Worm (Caenorhabditis elegans): ENCODE results near the gene pals-25.
A peak's percentile ranks its signal among the peaks of the same experiment; 100 is the strongest.

Gene pals-25

ce11 chrIII:134194-134593 is at the start of gene pals-25:
pals-25 (plus strand) TSS chrIII:134494.
- TF ChIP-seq gei-8 (GFP tag; optimal IDR thresholded peaks at IDR 0.05): no peak
- TF ChIP-seq dmd-6 (GFP tag; IDR thresholded peaks at IDR 0.05): no peak
- no peak for TF ChIP-seq mxl-2 (GFP tag; conservative IDR thresholded peaks at IDR 0.05)
- no peak for TF ChIP-seq rbr-2 (tag; optimal IDR thresholded peaks at IDR 0.05)
- TF ChIP-seq hif-1 (tag; optimal IDR thresholded peaks at IDR 0.05): no peak
- TF ChIP-seq D1046.2 (GFP tag; IDR thresholded peaks at IDR 0.05): no peak
- no peak for TF ChIP-seq mxl-3 (GFP tag; optimal IDR thresholded peaks at IDR 0.05)
- no peak for TF ChIP-seq ceh-32 (tag; optimal IDR thresholded peaks at IDR 0.05; ENCODE audit: poor library complexity)

ce11 chrIII:86316-86715 is 48.0 kb upstream of the pals-25 start, which contains the start of gene attf-3:
attf-3 (minus strand) TSS chrIII:86384.
- TF ChIP-seq skn-1 (tag; optimal IDR thresholded peaks at IDR 0.05): no peak
- peak; percentile 16 for TF ChIP-seq nhr-28 (tag; optimal IDR thresholded peaks at IDR 0.05)
- peak in 1 of 2 experiments; percentile 39 for TF ChIP-seq unc-62 (GFP tag; optimal IDR thresholded peaks at IDR 0.05 in 1 of 2)
- TF ChIP-seq unc-62 (tag; optimal IDR thresholded peaks at IDR 0.05): no peak
- no peak for TF ChIP-seq zfp-3 (GFP tag; conservative IDR thresholded peaks at IDR 0.05)
- TF ChIP-seq nhr-41 (GFP tag; IDR thresholded peaks at IDR 0.05): no peak
- no peak for TF ChIP-seq mdt-29 (GFP tag; IDR thresholded peaks at IDR 0.05)
- no peak for TF ChIP-seq gei-8 (GFP tag; optimal IDR thresholded peaks at IDR 0.05)
- no peak for TF ChIP-seq nhr-76 (tag; optimal IDR thresholded peaks at IDR 0.05)
- TF ChIP-seq hif-1 (tag; optimal IDR thresholded peaks at IDR 0.05): no peak
- TF ChIP-seq fos-1 (tag; optimal IDR thresholded peaks at IDR 0.05): no peak
- TF ChIP-seq duxl-1 (tag; optimal IDR thresholded peaks at IDR 0.05; ENCODE audit: poor library complexity): no peak
- no peak for TF ChIP-seq snpc-4 (tag; optimal IDR thresholded peaks at IDR 0.05)
- TF ChIP-seq T26A8.4 (GFP tag; IDR thresholded peaks at IDR 0.05): no peak
- TF ChIP-seq lir-3 (tag; optimal IDR thresholded peaks at IDR 0.05): no peak
- no peak for TF ChIP-seq nhr-111 (GFP tag; optimal IDR thresholded peaks at IDR 0.05)
- TF ChIP-seq dmd-6 (GFP tag; IDR thresholded peaks at IDR 0.05): no peak
- TF ChIP-seq nhr-11 (tag; optimal IDR thresholded peaks at IDR 0.05): no peak
- no peak for TF ChIP-seq daf-19 (GFP tag; conservative IDR thresholded peaks at IDR 0.05)
- TF ChIP-seq ceh-82 (tag; optimal IDR thresholded peaks at IDR 0.05): no peak
- no peak for TF ChIP-seq ztf-7 (tag; optimal IDR thresholded peaks at IDR 0.05)
- no peak for TF ChIP-seq ZK546.5 (tag; optimal IDR thresholded peaks at IDR 0.05)
- TF ChIP-seq saeg-2 (GFP tag; IDR thresholded peaks at IDR 0.05): no peak
- peak; percentile 67 for TF ChIP-seq dpl-1 (GFP tag; optimal IDR thresholded peaks at IDR 0.05)
- TF ChIP-seq pqm-1 (tag; optimal IDR thresholded peaks at IDR 0.05): no peak
- TF ChIP-seq spr-3 (GFP tag; optimal IDR thresholded peaks at IDR 0.05): no peak
- peak in 1 of 2 experiments; percentile 11 for TF ChIP-seq daf-16 (GFP tag; optimal IDR thresholded peaks at IDR 0.05)
- peak; percentile 78 for TF ChIP-seq daf-16 (tag; optimal IDR thresholded peaks at IDR 0.05)
- TF ChIP-seq ZK337.2 (GFP tag; IDR thresholded peaks at IDR 0.05): no peak
- TF ChIP-seq jun-1 (tag; optimal IDR thresholded peaks at IDR 0.05): no peak
- no peak for TF ChIP-seq snpc-1.2 (GFP tag; IDR thresholded peaks at IDR 0.05)
- TF ChIP-seq ces-1 (GFP tag; optimal IDR thresholded peaks at IDR 0.05): no peak
- TF ChIP-seq mxl-3 (GFP tag; optimal IDR thresholded peaks at IDR 0.05): no peak
- TF ChIP-seq F49E8.2 (tag; optimal IDR thresholded peaks at IDR 0.05; ENCODE audit: borderline replicate concordance): no peak
- TF ChIP-seq ctbp-1 (GFP tag; IDR thresholded peaks at IDR 0.05): no peak
- TF ChIP-seq lsy-2 (tag; optimal IDR thresholded peaks at IDR 0.05): peak in 1 of 2 experiments; percentile 87
- TF ChIP-seq F44E2.7 (GFP tag; IDR thresholded peaks at IDR 0.05): no peak
- peak; percentile 85 for TF ChIP-seq lin-13 (GFP tag; optimal IDR thresholded peaks at IDR 0.05)
- no peak for TF ChIP-seq Y5F2A.4 (GFP tag; optimal IDR thresholded peaks at IDR 0.05)
- peak; percentile 63 for TF ChIP-seq dve-1 (tag; optimal IDR thresholded peaks at IDR 0.05; ENCODE audit: insufficient read depth)
- no peak for TF ChIP-seq egl-27 (tag; optimal IDR thresholded peaks at IDR 0.05)
- no peak for TF ChIP-seq F26F4.8 (GFP tag; conservative IDR thresholded peaks at IDR 0.05)
- no peak for TF ChIP-seq arid-1 (GFP tag; conservative IDR thresholded peaks at IDR 0.05)
- no peak for TF ChIP-seq nhr-102 (tag; optimal IDR thresholded peaks at IDR 0.05)
- TF ChIP-seq fkh-10 (GFP tag; optimal IDR thresholded peaks at IDR 0.05): peak; percentile 65
- no peak for TF ChIP-seq F37D6.2 (tag; optimal IDR thresholded peaks at IDR 0.05)
- TF ChIP-seq zag-1 (tag; optimal IDR thresholded peaks at IDR 0.05): no peak
